Worm (Caenorhabditis elegans) whole organism, L4 larva: ENCODE results near the gene K04C2.2.

ENCODE experiments used
- F37D6.2 ChIP-seq: sonication (generic microtip); optimal IDR thresholded peaks from 2 replicates; lab custom pipeline; 2016; ENCODE audit warnings: mild to moderate bottlenecking, missing genetic modification characterization, missing compliant biosample characterization
- arid-1 ChIP-seq: fragments of 200-800 bp; sonication (Bioruptor generic); conservative IDR thresholded peaks from 2 replicates; pipeline ENCODE4 v1.3.6; 2022; ENCODE audit warnings: missing genetic modification reagents, missing genetic modification characterization, missing compliant biosample characterization
- daf-8 ChIP-seq: fragments of 200-800 bp; sonication (Bioruptor generic); IDR thresholded peaks from 2 replicates; pipeline ENCODE4 v1.3.6; 2022; ENCODE audit warnings: missing genetic modification characterization, missing compliant biosample characterization
- nhr-10 ChIP-seq: fragments of 150-350 bp; optimal IDR thresholded peaks from 2 replicates; lab custom pipeline; 2014; ENCODE audit warnings: missing biosample characterization, missing genetic modification characterization
- nhr-11 ChIP-seq: fragments of 150-350 bp; optimal IDR thresholded peaks from 2 replicates; lab custom pipeline; 2014; ENCODE audit warnings: missing biosample characterization, missing genetic modification characterization
- zag-1 ChIP-seq: fragments of 150-350 bp; optimal IDR thresholded peaks from 2 replicates; lab custom pipeline; 2014; ENCODE audit warnings: missing biosample characterization, missing genetic modification characterization

DNA sequence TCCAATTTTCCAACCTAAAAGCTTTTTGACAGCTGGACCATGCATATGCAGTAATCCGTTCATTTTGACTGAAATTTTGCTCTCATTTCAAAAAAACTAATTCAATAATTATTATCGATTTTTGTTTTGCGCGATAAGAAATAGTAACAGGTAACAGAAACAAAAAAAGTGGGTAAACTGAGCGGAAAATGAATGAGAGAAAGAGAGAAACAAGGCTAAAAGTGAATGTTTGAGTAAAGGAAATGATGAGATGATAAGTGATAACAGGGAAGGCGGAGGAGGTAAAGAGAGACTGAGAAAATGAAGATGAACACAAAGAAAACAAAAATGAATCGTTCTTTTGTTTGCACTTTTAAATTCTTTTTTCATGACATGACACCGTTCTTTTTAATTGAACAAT lies 25.7 kb upstream of the K04C2.2 start, which contains the start of gene sma-3:
- TF ChIP-seq nhr-10 (no peak), daf-8 (GFP tag; lab: Robert Waterston, UW) (no peak), nhr-11 (tag; lab: Kevin White, UChicago) (no peak), F37D6.2 (tag; lab: Kevin White, UChicago) (no peak), zag-1 (tag; lab: Kevin White, UChicago) (no peak), arid-1 (GFP tag; lab: Robert Waterston, UW) (no peak)
